Fruit fly (Drosophila melanogaster) whole organism, embryonic: ENCODE measurements around the gene CG2147.

Experiments used
- CG12659 ChIP-seq: fragments of 200-800 bp; sonication (Bioruptor generic); optimal IDR thresholded peaks from 3 replicates; lab custom pipeline; 2017; ENCODE audit warnings: mild to moderate bottlenecking, missing biosample characterization, missing genetic modification reagents, missing genetic modification characterization
- CG16815 ChIP-seq: fragments of 200-800 bp; sonication (Bioruptor generic); optimal IDR thresholded peaks from 3 replicates; lab custom pipeline; 2017; ENCODE audit warnings: missing biosample characterization, mild to moderate bottlenecking, missing genetic modification characterization
- CG1832 ChIP-seq: fragments of 200-800 bp; sonication (Bioruptor generic); optimal IDR thresholded peaks from 2 replicates; lab custom pipeline; 2017; ENCODE audit warnings: missing biosample characterization, mild to moderate bottlenecking, missing genetic modification characterization, inconsistent platforms
- CG3726 ChIP-seq: fragments of 200-800 bp; sonication (Bioruptor generic); IDR thresholded peaks from 3 replicates; pipeline ENCODE4, ENCODE4 v1.3.6; 2022; ENCODE audit warnings: missing biosample characterization, missing genetic modification characterization
- bab2 ChIP-seq: fragments of 200-800 bp; sonication (Bioruptor generic); optimal IDR thresholded peaks from 2 replicates; lab custom pipeline; 2016; ENCODE audit warnings: missing biosample characterization, missing genetic modification characterization
- hbn ChIP-seq: fragments of 200-800 bp; sonication (Bioruptor generic); IDR thresholded peaks from 2 replicates; pipeline ENCODE4 v1.3.6; 2022; ENCODE audit warnings: missing biosample characterization, missing genetic modification characterization; ENCODE audit not compliant: partially characterized antibody
- pros ChIP-seq: fragments of 200-800 bp; sonication (Bioruptor generic); optimal IDR thresholded peaks from 3 replicates; lab custom pipeline; 2019; ENCODE audit warnings: missing biosample characterization, mild to moderate bottlenecking, missing genetic modification characterization, moderate library complexity
- slou ChIP-seq: fragments of 200-800 bp; sonication (Bioruptor generic); optimal IDR thresholded peaks from 3 replicates; lab custom pipeline; 2016; ENCODE audit warnings: missing biosample characterization, missing genetic modification characterization

DNA sequence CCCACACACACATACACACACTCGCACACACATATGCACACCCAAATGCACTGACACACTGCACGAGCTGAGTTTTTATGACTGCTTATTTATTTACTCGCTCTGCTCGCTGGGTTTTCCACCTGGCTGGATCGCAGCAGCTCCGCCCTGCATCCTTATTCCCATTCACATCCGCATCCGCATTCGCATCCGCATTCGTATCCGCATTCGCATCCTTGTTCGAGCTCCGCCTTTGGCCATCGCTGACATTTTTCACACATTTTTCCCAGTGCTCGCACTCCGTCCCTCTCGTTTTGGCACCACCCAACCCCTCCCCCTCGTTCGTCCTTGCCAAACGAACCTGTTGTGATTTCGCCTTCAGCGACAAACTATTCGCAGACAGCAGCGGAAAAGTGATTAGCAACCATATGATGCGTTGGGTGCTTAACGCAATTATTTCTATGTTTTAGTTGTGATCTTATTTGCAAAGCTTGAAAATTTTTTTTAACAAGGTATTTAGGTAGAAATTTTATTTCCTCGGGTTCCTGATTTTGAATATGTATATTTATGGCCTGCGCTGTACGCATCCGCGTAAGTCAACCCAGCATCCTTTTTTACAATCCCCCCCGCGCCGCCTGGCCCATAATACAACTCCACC, 29.3 kb upstream of the CG2147 start:
- TF ChIP-seq CG12659 (GFP tag; lab: Kevin White, UChicago), result no peak
- no peak for TF ChIP-seq hbn
- TF ChIP-seq slou (GFP tag; lab: Kevin White, UChicago), result no peak
- TF ChIP-seq CG16815 (GFP tag; lab: Kevin White, UChicago), result no peak
- no peak for TF ChIP-seq pros (GFP tag; lab: Kevin White, UChicago)
- no peak for TF ChIP-seq CG1832 (GFP tag; lab: Kevin White, UChicago)
- TF ChIP-seq CG3726, result no peak
- peak; percentile 23 for TF ChIP-seq bab2 (GFP tag; lab: Kevin White, UChicago)
